Worm (Caenorhabditis elegans) whole organism, young adult: ENCODE measurements around the gene pgm-1.
A peak's percentile ranks its signal among the peaks of the same experiment; 100 is the strongest.

Source experiments
- B0019.2 ChIP-seq: fragments of 200-800 bp; sonication (Bioruptor generic); conservative IDR thresholded peaks from 2 replicates; pipeline ENCODE4 v1.3.6; 2022; ENCODE audit warnings: missing genetic modification reagents, missing genetic modification characterization, missing compliant biosample characterization
- B0261.1 ChIP-seq: sonication (generic microtip); optimal IDR thresholded peaks from 2 replicates; lab custom pipeline; 2016; ENCODE audit warnings: mild to moderate bottlenecking, missing genetic modification characterization, moderate library complexity, missing compliant biosample characterization
- F10E7.11 ChIP-seq: sonication (generic microtip); optimal IDR thresholded peaks from 2 replicates; lab custom pipeline; 2017; ENCODE audit warnings: mild to moderate bottlenecking, missing genetic modification characterization, moderate library complexity, missing compliant biosample characterization
- F23B12.7 ChIP-seq: sonication (generic microtip); optimal IDR thresholded peaks from 2 replicates; lab custom pipeline; 2017; ENCODE audit warnings: missing genetic modification characterization, mild to moderate bottlenecking, missing compliant biosample characterization, antibody characterized with exemption, moderate library complexity; ENCODE audit not compliant: insufficient read depth
- F39B2.1 ChIP-seq: fragments of 200-800 bp; sonication (Bioruptor generic); IDR thresholded peaks from 2 replicates; pipeline ENCODE4 v1.3.6; 2022; ENCODE audit warnings: missing genetic modification reagents, missing genetic modification characterization, missing compliant biosample characterization
- aptf-2 ChIP-seq: fragments of 200-800 bp; sonication (Bioruptor generic); conservative IDR thresholded peaks from 2 replicates; pipeline ENCODE4 v1.3.6; 2022; ENCODE audit warnings: missing genetic modification reagents, missing genetic modification characterization, missing compliant biosample characterization
- bed-2 ChIP-seq: fragments of 200-800 bp; sonication (Bioruptor generic); IDR thresholded peaks from 2 replicates; pipeline ENCODE4 v1.3.6; 2022; ENCODE audit warnings: missing genetic modification reagents, missing genetic modification characterization, missing compliant biosample characterization
- cebp-2 ChIP-seq: fragments of 200-800 bp; sonication (Bioruptor generic); IDR thresholded peaks from 2 replicates; pipeline ENCODE4 v1.3.6; 2022; ENCODE audit warnings: missing genetic modification characterization, missing compliant biosample characterization
- ceh-100 ChIP-seq: fragments of 200-800 bp; sonication (Bioruptor generic); IDR thresholded peaks from 2 replicates; pipeline ENCODE4 v1.3.6; 2022; ENCODE audit warnings: missing genetic modification reagents, missing genetic modification characterization, missing compliant biosample characterization
- ceh-27 ChIP-seq: fragments of 200-800 bp; sonication (Bioruptor generic); optimal IDR thresholded peaks from 2 replicates; lab custom pipeline; 2018; ENCODE audit warnings: mild to moderate bottlenecking, missing genetic modification characterization, moderate library complexity, missing compliant biosample characterization
- ceh-91 ChIP-seq: fragments of 200-800 bp; sonication (Bioruptor generic); IDR thresholded peaks from 2 replicates; pipeline ENCODE4 v1.3.6; 2022; ENCODE audit warnings: missing genetic modification reagents, missing genetic modification characterization, missing compliant biosample characterization
- dpl-1 ChIP-seq: fragments of 150-350 bp; optimal IDR thresholded peaks from 2 replicates; lab custom pipeline; 2014; ENCODE audit warnings: missing biosample characterization, missing genetic modification reagents, missing genetic modification characterization
- egrh-3 ChIP-seq: fragments of 200-800 bp; sonication (Bioruptor generic); IDR thresholded peaks from 2 replicates; pipeline ENCODE4 v1.3.6; 2022; ENCODE audit warnings: missing genetic modification reagents, missing genetic modification characterization, missing compliant biosample characterization
- him-1 ChIP-seq: sonication (generic microtip); optimal IDR thresholded peaks from 2 replicates; lab custom pipeline; 2016; ENCODE audit warnings: missing genotype, missing genetic modification reagents, missing genetic modification characterization, missing compliant biosample characterization
- hmg-1.2 ChIP-seq: fragments of 200-800 bp; sonication (Bioruptor generic); IDR thresholded peaks from 2 replicates; pipeline ENCODE4 v1.3.6; 2022; ENCODE audit warnings: missing genetic modification reagents, missing genetic modification characterization, missing compliant biosample characterization
- hsf-1 ChIP-seq: fragments of 200-800 bp; sonication (Bioruptor generic); IDR thresholded peaks from 2 replicates; pipeline ENCODE4 v1.3.6; 2022; ENCODE audit warnings: missing genetic modification reagents, missing genetic modification characterization, missing compliant biosample characterization
- let-526 ChIP-seq: fragments of 200-800 bp; sonication (Bioruptor generic); IDR thresholded peaks from 2 replicates; pipeline ENCODE4 v1.3.6; 2022; ENCODE audit warnings: missing genetic modification reagents, missing genetic modification characterization, missing compliant biosample characterization
- lin-26 ChIP-seq: fragments of 200-800 bp; sonication (Bioruptor generic); IDR thresholded peaks from 2 replicates; pipeline ENCODE4 v1.3.6; 2022; ENCODE audit warnings: missing genetic modification reagents, missing genetic modification characterization, missing compliant biosample characterization
- madf-8 ChIP-seq: fragments of 200-800 bp; sonication (Bioruptor generic); conservative IDR thresholded peaks from 2 replicates; pipeline ENCODE4 v1.3.6; 2022; ENCODE audit warnings: missing genetic modification reagents, missing genetic modification characterization, missing compliant biosample characterization
- mcd-1 ChIP-seq: fragments of 200-800 bp; sonication (Bioruptor generic); IDR thresholded peaks from 2 replicates; pipeline ENCODE4 v1.3.6; 2022; ENCODE audit warnings: missing genetic modification reagents, missing genetic modification characterization, missing compliant biosample characterization
- mes-4 ChIP-seq: sonication (generic microtip); optimal IDR thresholded peaks from 2 replicates; lab custom pipeline; 2016; ENCODE audit warnings: missing genotype, missing genetic modification characterization, missing compliant biosample characterization
- nhr-120 ChIP-seq: fragments of 200-800 bp; sonication (Bioruptor generic); IDR thresholded peaks from 2 replicates; pipeline ENCODE4 v1.3.6; 2022; ENCODE audit warnings: missing genetic modification characterization, missing compliant biosample characterization
- nhr-179 ChIP-seq: sonication (generic microtip); optimal IDR thresholded peaks from 2 replicates; lab custom pipeline; 2016; ENCODE audit warnings: mild to moderate bottlenecking, missing genetic modification characterization, missing compliant biosample characterization
- nhr-80 ChIP-seq: sonication (generic microtip); optimal IDR thresholded peaks from 2 replicates; lab custom pipeline; 2016; ENCODE audit warnings: missing genetic modification characterization, missing compliant biosample characterization
- rcor-1 ChIP-seq: fragments of 200-800 bp; sonication (Bioruptor generic); IDR thresholded peaks from 2 replicates; pipeline ENCODE4 v1.3.6; 2022; ENCODE audit warnings: missing genetic modification reagents, missing genetic modification characterization, missing compliant biosample characterization
- sdz-38 ChIP-seq: sonication (generic microtip); optimal IDR thresholded peaks from 2 replicates; lab custom pipeline; 2016; ENCODE audit warnings: missing genotype, missing genetic modification characterization, missing compliant biosample characterization
- snpc-1.3 ChIP-seq: sonication (generic microtip); optimal IDR thresholded peaks from 2 replicates; lab custom pipeline; 2017; ENCODE audit warnings: missing genetic modification characterization, mild to moderate bottlenecking, missing compliant biosample characterization, antibody characterized with exemption, moderate library complexity, missing genotype, missing genetic modification reagents; ENCODE audit not compliant: insufficient read depth
- snpc-3.4 ChIP-seq: sonication (generic microtip); optimal IDR thresholded peaks from 2 replicates; lab custom pipeline; 2017; ENCODE audit warnings: missing genetic modification characterization, mild to moderate bottlenecking, missing compliant biosample characterization, antibody characterized with exemption, moderate library complexity, missing genotype, missing genetic modification reagents
- snpc-4 ChIP-seq, 5 experiments: fragments of 150-350 bp in 1 of 5; sonication (generic microtip) in 4 of 5; optimal IDR thresholded peaks; 2 replicates each; lab custom pipeline; 2014 to 2018; ENCODE audit warnings: missing genetic modification characterization in 5 of 5, missing biosample characterization in 3 of 5, antibody characterized with exemption in 2 of 5, mild to moderate bottlenecking in 2 of 5, missing compliant biosample characterization in 2 of 5, missing genotype in 2 of 5, moderate library complexity in 2 of 5, missing genetic modification reagents in 1 of 5
- sptf-2 ChIP-seq: fragments of 200-800 bp; sonication (Bioruptor generic); optimal IDR thresholded peaks from 2 replicates; lab custom pipeline; 2018; ENCODE audit warnings: mild to moderate bottlenecking, missing genetic modification characterization, missing compliant biosample characterization
- tlf-1 ChIP-seq: fragments of 200-800 bp; sonication (Bioruptor generic); optimal IDR thresholded peaks from 2 replicates; lab custom pipeline; 2018; ENCODE audit warnings: mild to moderate bottlenecking, missing genetic modification characterization, missing compliant biosample characterization
- xnd-1 ChIP-seq: sonication (generic microtip); optimal IDR thresholded peaks from 2 replicates; lab custom pipeline; 2016; ENCODE audit warnings: missing genotype, missing genetic modification reagents, missing genetic modification characterization, missing compliant biosample characterization
- zfh-2 ChIP-seq: fragments of 200-800 bp; sonication (Bioruptor generic); conservative IDR thresholded peaks from 2 replicates; pipeline ENCODE4 v1.3.6; 2022; ENCODE audit warnings: missing genetic modification reagents, missing genetic modification characterization, missing compliant biosample characterization
- ztf-22 ChIP-seq: fragments of 200-800 bp; sonication (Bioruptor generic); optimal IDR thresholded peaks from 2 replicates; lab custom pipeline; 2018; ENCODE audit warnings: mild to moderate bottlenecking, missing genetic modification characterization, moderate library complexity, missing compliant biosample characterization
- ztf-25 ChIP-seq: fragments of 200-800 bp; sonication (Bioruptor generic); IDR thresholded peaks from 2 replicates; pipeline ENCODE4 v1.3.6; 2022; ENCODE audit warnings: missing genetic modification reagents, missing genetic modification characterization, missing compliant biosample characterization
- ztf-28 ChIP-seq: fragments of 200-800 bp; sonication (Bioruptor generic); IDR thresholded peaks from 2 replicates; pipeline ENCODE4 v1.3.6; 2022; ENCODE audit warnings: missing genetic modification reagents, missing genetic modification characterization, missing compliant biosample characterization
- ztf-3 ChIP-seq: fragments of 200-800 bp; sonication (Bioruptor generic); optimal IDR thresholded peaks from 2 replicates; lab custom pipeline; 2018; ENCODE audit warnings: mild to moderate bottlenecking, missing genetic modification characterization, missing compliant biosample characterization

Gene pgm-1

DNA sequence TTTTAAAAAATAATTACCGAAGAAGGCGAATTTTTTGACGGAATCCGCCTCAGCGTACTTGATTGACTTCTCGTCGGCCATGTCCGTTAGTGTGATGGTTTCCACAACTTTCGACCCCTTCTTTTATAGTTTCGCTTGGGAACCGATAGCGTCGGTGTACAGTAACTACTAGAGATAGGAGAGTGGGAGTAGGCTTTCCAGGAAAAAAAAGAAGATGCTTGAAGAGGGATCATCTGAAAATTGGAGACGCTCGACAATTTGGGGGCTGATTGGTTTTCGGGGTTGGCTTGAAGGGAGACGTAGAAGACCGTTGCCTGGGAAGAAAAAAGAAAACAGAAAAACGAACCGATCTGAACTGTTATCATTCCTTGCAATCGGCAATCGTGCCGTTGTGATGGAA, 18.5 kb upstream of the pgm-1 start, which contains the start of gene col-20:
col-20 (minus strand) TSS at position 101 of the 400 bp plus-strand sequence.
- TF ChIP-seq mes-4 (tag; lab: Kevin White, UChicago) (no peak), dpl-1 (GFP tag; lab: Kevin White, UChicago) (no peak), snpc-1.3 (tag; lab: Kevin White, UChicago) (no peak), mcd-1 (no peak), rcor-1 (GFP tag; lab: Robert Waterston, UW) (no peak), F39B2.1 (GFP tag; lab: Robert Waterston, UW) (no peak), nhr-80 (tag; lab: Kevin White, UChicago) (no peak), him-1 (tag; lab: Kevin White, UChicago) (no peak), B0019.2 (GFP tag; lab: Robert Waterston, UW) (no peak), let-526 (GFP tag; lab: Robert Waterston, UW) (no peak), lin-26 (GFP tag; lab: Robert Waterston, UW) (no peak), ztf-28 (GFP tag; lab: Robert Waterston, UW) (no peak), ceh-100 (no peak), tlf-1 (GFP tag; lab: Kevin White, UChicago) (no peak), madf-8 (no peak), ceh-91 (no peak), aptf-2 (GFP tag; lab: Robert Waterston, UW) (no peak), sptf-2 (GFP tag; lab: Kevin White, UChicago) (no peak), snpc-3.4 (tag; lab: Kevin White, UChicago) (no peak), F10E7.11 (tag; lab: Kevin White, UChicago) (no peak)

DNA sequence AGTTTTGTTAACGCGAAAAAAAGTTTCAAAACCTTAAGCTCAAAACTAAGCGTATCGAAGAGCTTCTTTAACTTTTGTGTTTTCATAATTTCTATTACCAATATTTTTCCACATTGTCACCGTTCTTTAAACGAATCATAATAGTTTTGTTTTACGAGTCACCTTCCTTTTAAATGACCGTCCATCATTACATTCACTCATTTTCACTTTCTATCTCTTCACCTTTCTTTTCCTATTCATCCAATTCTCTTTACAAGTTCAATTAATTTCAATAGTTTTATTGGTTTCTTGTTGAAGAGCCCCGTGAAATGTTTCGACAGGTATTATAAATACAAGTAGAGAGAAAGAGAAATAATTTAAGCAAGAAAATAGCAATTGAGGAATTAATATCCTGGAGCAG, 17.4 kb upstream of the pgm-1 start:
- TF ChIP-seq B0261.1 (tag; lab: Kevin White, UChicago) (no peak), bed-2 (GFP tag; lab: Robert Waterston, UW) (no peak), snpc-1.3 (tag; lab: Kevin White, UChicago) (no peak), hmg-1.2 (no peak), ztf-3 (GFP tag; lab: Kevin White, UChicago) (no peak), F10E7.11 (tag; lab: Kevin White, UChicago) (no peak), ceh-27 (no peak)

DNA sequence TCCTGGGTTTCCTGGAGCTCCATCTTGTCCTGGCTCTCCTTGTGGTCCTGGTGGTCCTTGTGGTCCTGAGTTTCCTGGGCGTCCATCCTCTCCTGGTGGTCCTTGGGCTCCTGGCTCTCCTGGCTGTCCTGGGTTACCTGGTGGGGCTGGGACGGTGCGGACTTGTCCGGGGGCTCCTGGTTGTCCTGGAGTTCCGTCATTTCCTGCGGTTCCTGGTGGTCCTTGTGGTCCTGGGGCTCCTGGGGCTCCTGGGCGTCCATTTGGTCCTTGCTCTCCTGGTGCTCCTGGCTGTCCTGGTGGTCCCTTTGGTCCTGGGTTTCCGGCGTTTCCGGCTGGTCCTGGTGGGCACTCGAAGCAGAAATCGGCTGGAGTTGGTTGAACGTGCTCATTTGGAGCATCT, 16.9 kb upstream of the pgm-1 start:
- peak; percentile 37; the same call in 1 of the 2 replicates for TF ChIP-seq lin-26 (GFP tag; lab: Robert Waterston, UW)
- peak; percentile 92 for TF ChIP-seq egrh-3
- TF ChIP-seq zfh-2 (GFP tag; lab: Robert Waterston, UW) = peak; percentile 86
- 0 out of 2 replicates have a peak, but pooled peaks have one; percentile 52 for TF ChIP-seq ztf-25
- TF ChIP-seq, all 124 proteins: peak for 4; not testable (repeated sequence) for 120

DNA sequence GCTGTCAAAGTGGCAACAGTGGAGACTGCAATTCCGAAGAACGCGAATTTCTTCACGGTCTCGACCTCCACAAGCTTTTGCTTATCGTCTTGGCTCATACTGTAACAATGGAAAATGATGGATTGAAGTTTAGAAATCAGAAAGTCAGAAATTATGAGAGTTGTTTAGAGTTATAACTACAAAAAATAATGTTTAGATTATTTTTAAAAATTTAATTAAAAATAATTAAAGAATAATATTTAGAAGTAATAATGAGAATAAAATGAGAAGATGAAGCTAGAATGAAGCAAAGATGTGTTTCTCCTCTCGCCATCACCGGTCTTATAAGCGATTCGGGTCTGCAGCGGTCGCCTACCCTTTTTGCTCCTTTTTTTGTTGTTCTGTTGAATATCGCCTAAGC, 16.2 kb upstream of the pgm-1 start, which contains the start of gene col-73:
col-73 (minus strand) TSS at position 101 of the 400 bp plus-strand sequence.
- TF ChIP-seq ztf-22 (GFP tag; lab: Kevin White, UChicago) (no peak), hsf-1 (no peak), snpc-4 (GFP tag; optimal IDR thresholded peaks at IDR 0.05; lab: Kevin White, UChicago) (no peak), snpc-4 (tag; optimal IDR thresholded peaks at IDR 0.05; lab: Kevin White, UChicago) (no peak), cebp-2 (no peak), xnd-1 (tag; lab: Kevin White, UChicago) (no peak), nhr-179 (no peak), sdz-38 (tag; lab: Kevin White, UChicago) (no peak), F23B12.7 (no peak), ceh-91 (no peak), tlf-1 (GFP tag; lab: Kevin White, UChicago) (no peak), egrh-3 (no peak), nhr-120 (GFP tag; lab: Robert Waterston, UW) (no peak), ceh-100 (no peak)
- TF ChIP-seq, all 124 proteins: peak for 0
